Worm (Caenorhabditis elegans) whole organism, L4/young adult: ENCODE data around the gene F22F4.5.
A peak's percentile ranks its signal among the peaks of the same experiment; 100 is the strongest.

ENCODE experiments used
- W03F9.2 ChIP-seq: fragments of 150-350 bp; optimal IDR thresholded peaks from 2 replicates; lab custom pipeline; 2014; ENCODE audit warnings: missing biosample characterization, missing genetic modification characterization
- dao-5 ChIP-seq: sonication (generic microtip); optimal IDR thresholded peaks from 2 replicates; lab custom pipeline; 2016; ENCODE audit warnings: missing genotype, missing genetic modification characterization, moderate library complexity, missing compliant biosample characterization
- him-1 ChIP-seq: sonication (generic microtip); optimal IDR thresholded peaks from 2 replicates; lab custom pipeline; 2016; ENCODE audit warnings: missing genotype, missing genetic modification reagents, missing genetic modification characterization, missing compliant biosample characterization

DNA sequence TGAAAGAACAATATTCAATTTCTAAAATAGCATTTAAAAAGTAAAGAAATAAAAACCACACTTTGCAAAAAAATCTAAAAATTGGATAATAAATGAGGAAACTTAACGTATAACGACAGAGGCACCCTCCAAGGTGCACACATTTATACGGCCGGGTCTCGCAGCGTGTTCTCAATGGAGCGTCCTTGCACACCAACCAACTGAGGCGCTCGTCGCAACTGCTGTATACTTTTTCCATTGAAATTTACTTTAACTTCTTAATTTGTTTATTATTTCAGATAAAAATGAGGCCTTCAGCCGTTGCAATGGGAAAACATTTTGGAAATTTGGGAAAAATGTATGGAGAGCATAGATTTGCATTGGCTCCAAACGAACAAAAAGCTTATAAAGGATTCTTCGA is 39.5 kb downstream of the F22F4.5 start, which contains the start of the genes R07E4.5 and R07E4.3:
- TF ChIP-seq dao-5 (no peak), W03F9.2 (peak; percentile 63), him-1 (tag; lab: Kevin White, UChicago) (peak; percentile 8)
